Worm (Caenorhabditis elegans) whole organism, L3 larva: ENCODE data around the gene mrps-31.
A peak's percentile ranks its signal among the peaks of the same experiment; 100 is the strongest.

ENCODE experiments used
- aly-2 ChIP-seq: fragments of 150-350 bp; optimal IDR thresholded peaks from 2 replicates; lab custom pipeline; 2014; ENCODE audit warnings: missing biosample characterization, missing genetic modification characterization
- ama-1 ChIP-seq: fragments of 150-350 bp; optimal IDR thresholded peaks from 2 replicates; lab custom pipeline; 2018
- ceh-28 ChIP-seq: fragments of 150-350 bp; optimal IDR thresholded peaks from 2 replicates; lab custom pipeline; 2014; ENCODE audit warnings: missing biosample characterization, missing genetic modification reagents, missing genetic modification characterization
- ceh-82 ChIP-seq: fragments of 150-350 bp; optimal IDR thresholded peaks from 2 replicates; lab custom pipeline; 2014; ENCODE audit warnings: missing biosample characterization, missing genetic modification characterization
- ceh-9 ChIP-seq: sonication (generic microtip); optimal IDR thresholded peaks from 2 replicates; lab custom pipeline; 2018; ENCODE audit warnings: missing biosample characterization, missing genetic modification characterization
- daf-12 ChIP-seq: fragments of 150-350 bp; optimal IDR thresholded peaks from 2 replicates; lab custom pipeline; 2014; ENCODE audit warnings: missing biosample characterization, missing genetic modification reagents, missing genetic modification characterization
- egl-27 ChIP-seq: sonication (generic microtip); optimal IDR thresholded peaks from 4 replicates; lab custom pipeline; 2017; ENCODE audit warnings: missing biosample characterization, missing genetic modification reagents, missing genetic modification characterization
- egl-5 ChIP-seq: fragments of 150-350 bp; optimal IDR thresholded peaks from 2 replicates; lab custom pipeline; 2017; ENCODE audit warnings: missing biosample characterization, missing genetic modification reagents, missing genetic modification characterization, inconsistent platforms
- elt-1 ChIP-seq: fragments of 150-350 bp; optimal IDR thresholded peaks from 2 replicates; lab custom pipeline; 2014; ENCODE audit warnings: missing biosample characterization, missing genetic modification characterization
- elt-2 ChIP-seq: sonication (generic microtip); optimal IDR thresholded peaks from 2 replicates; lab custom pipeline; 2016; ENCODE audit warnings: missing genetic modification reagents, mild to moderate bottlenecking, missing genetic modification characterization, missing compliant biosample characterization
- fkh-10 ChIP-seq: sonication (generic microtip); optimal IDR thresholded peaks from 2 replicates; lab custom pipeline; 2017; ENCODE audit warnings: missing biosample characterization, missing genetic modification reagents, missing genetic modification characterization
- fkh-2 ChIP-seq: fragments of 150-350 bp; optimal IDR thresholded peaks from 2 replicates; lab custom pipeline; 2014; ENCODE audit warnings: missing biosample characterization, missing genetic modification reagents, missing genetic modification characterization
- fos-1 ChIP-seq: fragments of 150-350 bp; optimal IDR thresholded peaks from 2 replicates; lab custom pipeline; 2014; ENCODE audit warnings: missing biosample characterization, missing genetic modification characterization
- hmg-11 ChIP-seq: sonication (generic microtip); optimal IDR thresholded peaks from 2 replicates; lab custom pipeline; 2016; ENCODE audit warnings: missing genetic modification characterization, missing compliant biosample characterization
- jun-1 ChIP-seq: fragments of 150-350 bp; optimal IDR thresholded peaks from 2 replicates; lab custom pipeline; 2014; ENCODE audit warnings: missing biosample characterization, missing genetic modification reagents, missing genetic modification characterization
- lin-15B ChIP-seq: fragments of 150-350 bp; optimal IDR thresholded peaks from 2 replicates; lab custom pipeline; 2014; ENCODE audit warnings: missing biosample characterization, missing genetic modification characterization
- lin-39 ChIP-seq: fragments of 150-350 bp; optimal IDR thresholded peaks from 2 replicates; lab custom pipeline; 2018; ENCODE audit warnings: missing biosample characterization, missing genetic modification reagents, missing genetic modification characterization
- lsy-12 ChIP-seq: sonication (generic microtip); optimal IDR thresholded peaks from 2 replicates; lab custom pipeline; 2016; ENCODE audit warnings: mild to moderate bottlenecking, missing genetic modification characterization, missing compliant biosample characterization
- mdl-1 ChIP-seq: fragments of 150-350 bp; optimal IDR thresholded peaks from 2 replicates; lab custom pipeline; 2014; ENCODE audit warnings: missing biosample characterization, missing genetic modification characterization
- mml-1 ChIP-seq: fragments of 150-350 bp; sonication (generic microtip); optimal IDR thresholded peaks from 3 replicates; lab custom pipeline; 2014; ENCODE audit warnings: missing biosample characterization, missing genetic modification characterization
- nfya-1 ChIP-seq: sonication (generic microtip); optimal IDR thresholded peaks from 2 replicates; lab custom pipeline; 2017; ENCODE audit warnings: missing genetic modification characterization, mild to moderate bottlenecking, missing compliant biosample characterization, antibody characterized with exemption, moderate library complexity; ENCODE audit not compliant: insufficient read depth
- nhr-11 ChIP-seq: fragments of 150-350 bp; optimal IDR thresholded peaks from 2 replicates; lab custom pipeline; 2014; ENCODE audit warnings: missing biosample characterization, missing genetic modification characterization
- nhr-25 ChIP-seq: sonication (generic microtip); optimal IDR thresholded peaks from 2 replicates; lab custom pipeline; 2017; ENCODE audit warnings: missing biosample characterization, missing genetic modification characterization
- nhr-28 ChIP-seq: fragments of 150-350 bp; optimal IDR thresholded peaks from 2 replicates; lab custom pipeline; 2014; ENCODE audit warnings: missing biosample characterization, missing genetic modification characterization
- nhr-67 ChIP-seq: fragments of 150-350 bp; optimal IDR thresholded peaks from 2 replicates; lab custom pipeline; 2014; ENCODE audit warnings: missing biosample characterization, missing genetic modification characterization
- nhr-76 ChIP-seq: fragments of 150-350 bp; sonication (generic microtip); optimal IDR thresholded peaks from 5 replicates; lab custom pipeline; 2014; ENCODE audit warnings: missing biosample characterization, missing genetic modification characterization
- pha-4 ChIP-seq: fragments of 150-350 bp; optimal IDR thresholded peaks from 2 replicates; lab custom pipeline; 2014; ENCODE audit warnings: missing biosample characterization, missing genetic modification reagents, missing genetic modification characterization
- sea-2 ChIP-seq: fragments of 150-350 bp; sonication (generic microtip); optimal IDR thresholded peaks from 4 replicates; lab custom pipeline; 2014; ENCODE audit warnings: missing biosample characterization, missing genetic modification reagents, missing genetic modification characterization
- skn-1 ChIP-seq: fragments of 150-350 bp; optimal IDR thresholded peaks from 2 replicates; lab custom pipeline; 2014; ENCODE audit warnings: missing biosample characterization, missing genetic modification characterization
- unc-39 ChIP-seq: sonication (generic microtip); optimal IDR thresholded peaks from 4 replicates; lab custom pipeline; 2017; ENCODE audit warnings: missing biosample characterization, missing genetic modification characterization
- unc-62 ChIP-seq: fragments of 150-350 bp; sonication (generic microtip); optimal IDR thresholded peaks from 4 replicates; lab custom pipeline; 2014; ENCODE audit warnings: missing biosample characterization, missing genetic modification reagents, missing genetic modification characterization
- zag-1 ChIP-seq: fragments of 150-350 bp; optimal IDR thresholded peaks from 2 replicates; lab custom pipeline; 2014; ENCODE audit warnings: missing biosample characterization, missing genetic modification characterization
- ztf-11 ChIP-seq: fragments of 150-350 bp; optimal IDR thresholded peaks from 2 replicates; lab custom pipeline; 2014; ENCODE audit warnings: missing biosample characterization, missing genetic modification characterization

mrps-31 gene

ce11 chrIII:3675480-3675879, 45.3 kb upstream of the mrps-31 start:
- TF ChIP-seq ztf-11 (tag; lab: Kevin White, UChicago) (no peak), fos-1 (no peak), nhr-76 (tag; lab: Kevin White, UChicago) (no peak), skn-1 (tag; lab: Kevin White, UChicago) (no peak), ceh-9 (no peak), unc-39 (no peak)

- TF ChIP-seq mdl-1 (no peak), zag-1 (tag; lab: Kevin White, UChicago) (no peak), pha-4 (tag; lab: Kevin White, UChicago) (no peak), nhr-67 (no peak), nhr-25 (tag; lab: Kevin White, UChicago) (no peak), ceh-28 (tag; lab: Kevin White, UChicago) (no peak), nhr-11 (tag; lab: Kevin White, UChicago) (no peak)
- TF ChIP-seq, all 47 proteins: peak for 0
Observed at ce11 chrIII:3674149-3674548, 44.0 kb upstream of the mrps-31 start.

- TF ChIP-seq nhr-25 (tag; lab: Kevin White, UChicago) (peak; percentile 34), fkh-10 (GFP tag; lab: Kevin White, UChicago) (peak; percentile 9), ama-1 (no peak), mdl-1 (no peak), egl-5 (tag; lab: Kevin White, UChicago) (peak; percentile 25), hmg-11 (tag; lab: Kevin White, UChicago) (peak; percentile 35), nfya-1 (tag; lab: Kevin White, UChicago) (peak; percentile 61), pha-4 (tag; lab: Kevin White, UChicago) (peak; percentile 58), nhr-28 (tag; lab: Kevin White, UChicago) (no peak)
Observed at ce11 chrIII:3672839-3673238, 42.7 kb upstream of the mrps-31 start.

ce11 chrIII:3670984-3671383, 40.8 kb upstream of the mrps-31 start:
- TF ChIP-seq pha-4 (tag; lab: Kevin White, UChicago) (peak; percentile 62), unc-62 (GFP tag; lab: Kevin White, UChicago) (no peak), ceh-9 (no peak), nfya-1 (tag; lab: Kevin White, UChicago) (peak; percentile 27), hmg-11 (tag; lab: Kevin White, UChicago) (peak; percentile 12)

- TF ChIP-seq elt-1 (tag; lab: Kevin White, UChicago), result no peak
- TF ChIP-seq nhr-11 (tag; lab: Kevin White, UChicago), result no peak
- no peak for TF ChIP-seq zag-1 (tag; lab: Kevin White, UChicago)
- TF ChIP-seq lin-15B (tag; lab: Kevin White, UChicago), result no peak
- TF ChIP-seq unc-39, result no peak
- no peak for TF ChIP-seq fkh-2 (tag; lab: Kevin White, UChicago)
- TF ChIP-seq sea-2 (GFP tag; lab: Kevin White, UChicago), result no peak
- TF ChIP-seq mml-1 (tag; lab: Kevin White, UChicago), result no peak
- no peak for TF ChIP-seq egl-27
- TF ChIP-seq lsy-12 (tag; lab: Kevin White, UChicago), result no peak
- no peak for TF ChIP-seq ceh-82 (tag; lab: Kevin White, UChicago)
- no peak for TF ChIP-seq daf-12 (tag; lab: Kevin White, UChicago)
- no peak for TF ChIP-seq mdl-1
- no peak for TF ChIP-seq jun-1 (tag; lab: Kevin White, UChicago)
- TF ChIP-seq ceh-9, result no peak
Observed at ce11 chrIII:3670336-3670735, 40.2 kb upstream of the mrps-31 start, which contains the start of gene C46F11.6. TSS of gene C46F11.6 (minus strand) at chrIII:3670436.

- TF ChIP-seq elt-2 (tag; lab: Kevin White, UChicago) (peak; percentile 15), lin-39 (tag; lab: Kevin White, UChicago) (peak; percentile 45), ama-1 (no peak), ceh-28 (tag; lab: Kevin White, UChicago) (no peak), aly-2 (no peak), pha-4 (tag; lab: Kevin White, UChicago) (peak; percentile 63), hmg-11 (tag; lab: Kevin White, UChicago) (peak; percentile 88), nfya-1 (tag; lab: Kevin White, UChicago) (peak; percentile 43)
Observed at ce11 chrIII:3664224-3664623, 34.1 kb upstream of the mrps-31 start, which contains the start of gene C46F11.4. TSS of gene C46F11.4 (minus strand) at chrIII:3664304.
